Worm (Caenorhabditis elegans) whole organism, L1 larva: Measurements from ENCODE around the gene C27H5.12.

Experiments
- ceh-8 ChIP-seq: fragments of 200-800 bp; sonication (Bioruptor generic); optimal IDR thresholded peaks from 2 replicates; lab custom pipeline; 2018; ENCODE audit warnings: mild to moderate bottlenecking, missing genetic modification characterization, moderate library complexity, missing compliant biosample characterization
- dsc-1 ChIP-seq: sonication (generic microtip); optimal IDR thresholded peaks from 2 replicates; lab custom pipeline; 2016; ENCODE audit warnings: mild to moderate bottlenecking, missing genetic modification characterization, missing compliant biosample characterization
- mep-1 ChIP-seq: fragments of 150-350 bp; optimal IDR thresholded peaks from 2 replicates; lab custom pipeline; 2014; ENCODE audit warnings: missing biosample characterization, missing genetic modification characterization
- swsn-7 ChIP-seq: sonication (generic microtip); optimal IDR thresholded peaks from 2 replicates; lab custom pipeline; 2016; ENCODE audit warnings: missing genetic modification characterization, missing compliant biosample characterization

C27H5.12 gene

DNA sequence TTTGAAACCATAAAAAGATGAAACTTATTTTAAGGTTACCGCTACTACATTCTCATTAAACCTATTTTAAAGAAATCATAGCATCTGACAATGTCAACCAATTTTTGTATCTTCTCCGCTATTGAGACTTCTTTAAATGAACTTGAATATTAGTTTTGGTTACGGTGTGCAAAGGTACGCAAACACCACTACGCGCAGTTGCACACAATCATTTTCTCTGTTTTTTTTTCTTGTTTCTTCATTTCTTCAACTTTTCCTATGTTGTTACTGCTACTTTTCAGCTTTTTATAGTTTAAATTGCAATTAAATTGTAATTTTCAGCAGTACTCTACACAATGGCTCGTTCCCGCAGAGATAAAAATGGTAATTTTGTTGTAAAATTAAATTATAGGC is 49.8 kb downstream of the C27H5.12 start, which contains the start of gene F10E7.5 (continued):
- TF ChIP-seq swsn-7 (tag; lab: Kevin White, UChicago): peak; percentile 34
- peak; percentile 83 for TF ChIP-seq mep-1 (tag; lab: Kevin White, UChicago)
- peak; percentile 19 for TF ChIP-seq dsc-1 (tag; lab: Kevin White, UChicago)
- TF ChIP-seq ceh-8 (GFP tag; lab: Kevin White, UChicago): no peak
